Worm (Caenorhabditis elegans) whole organism, dauer: ENCODE measurements around the gene Y71G10AR.4.
"Not testable (repeated sequence)": the region's sequence is repeated elsewhere in the genome, so short reads cannot be mapped to it uniquely, and the experiment has no call there.

Source experiments
- unc-62 ChIP-seq: sonication (generic microtip); optimal IDR thresholded peaks from 2 replicates; lab custom pipeline; 2017; ENCODE audit warnings: missing biosample characterization, missing genetic modification reagents, missing genetic modification characterization

Y71G10AR.4 gene

DNA sequence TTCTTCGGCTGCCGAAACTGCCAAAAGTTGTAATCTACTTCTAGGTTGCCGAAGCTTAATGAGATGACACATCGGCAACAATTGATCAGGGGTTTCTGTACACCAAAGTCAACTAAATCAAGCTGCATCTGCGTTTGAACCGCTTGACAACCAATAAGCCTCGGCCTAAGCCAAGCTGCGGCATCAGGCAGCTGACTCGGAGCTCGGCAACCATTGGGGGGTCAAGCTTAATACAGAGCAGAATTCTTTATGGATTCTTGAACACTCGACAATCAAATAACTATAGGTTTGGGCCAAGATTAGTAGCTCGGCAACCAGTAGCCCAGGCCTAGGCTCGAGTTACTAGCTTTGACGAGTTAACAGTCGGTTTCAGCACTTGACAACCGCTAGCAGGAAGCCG is 22.1 kb downstream of the Y71G10AR.4 start:
- no peak for TF ChIP-seq unc-62 (GFP tag; lab: Kevin White, UChicago)

- TF ChIP-seq unc-62 (GFP tag; lab: Kevin White, UChicago), result no peak
Measured at ce11 chrIV:2221350-2221749, 22.5 kb downstream of the Y71G10AR.4 start.

DNA sequence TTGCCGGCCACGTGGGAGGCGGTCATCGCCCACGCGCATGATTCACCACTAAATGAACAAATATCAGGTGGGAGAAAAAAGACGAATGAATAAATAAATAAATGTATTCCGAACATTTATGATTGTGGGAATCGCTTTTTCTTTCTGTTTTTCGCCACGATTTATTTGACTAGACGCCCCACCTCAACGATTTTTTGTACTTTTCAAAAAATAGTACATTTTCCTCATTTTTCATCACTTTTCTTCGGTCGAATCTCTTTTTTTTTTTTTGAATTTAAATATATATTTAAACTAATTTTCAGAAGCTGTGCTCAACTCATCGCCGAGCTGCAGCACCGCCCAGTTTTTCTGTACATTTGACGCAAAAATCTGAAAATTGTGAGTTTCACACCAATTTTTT is 23.7 kb downstream of the Y71G10AR.4 start, which contains the start of gene fnip-2:
Gene fnip-2, plus strand, starts transcription at position 301 of the 400 bp plus-strand sequence.
- TF ChIP-seq unc-62 (GFP tag; lab: Kevin White, UChicago), result no peak

DNA sequence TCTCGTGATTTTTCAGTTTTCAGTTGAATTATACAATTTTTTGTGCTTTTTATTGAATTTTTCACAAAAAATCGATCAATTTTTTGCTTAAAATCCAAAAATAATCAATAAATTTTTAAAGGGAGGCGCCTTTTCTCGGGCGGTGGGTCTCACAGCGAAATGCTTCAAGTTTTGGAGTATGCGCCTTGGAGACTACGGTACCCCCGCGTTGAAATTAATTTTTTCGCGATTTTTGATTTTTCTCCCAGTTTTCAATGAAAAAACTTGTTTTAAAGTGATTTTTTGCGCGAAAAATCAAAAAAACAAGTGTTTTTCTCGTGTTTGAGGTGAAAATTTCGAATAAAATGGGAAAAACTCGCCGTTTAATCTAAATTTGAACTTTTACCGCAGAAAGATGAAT is 24.3 kb downstream of the Y71G10AR.4 start:
- TF ChIP-seq unc-62 (GFP tag; lab: Kevin White, UChicago), result no peak

ce11 chrIV:2223685-2224084 is 24.8 kb downstream of the Y71G10AR.4 start:
- no peak for TF ChIP-seq unc-62 (GFP tag; lab: Kevin White, UChicago)

- no peak for TF ChIP-seq unc-62 (GFP tag; lab: Kevin White, UChicago)
Measured at ce11 chrIV:2228678-2229077, 29.8 kb downstream of the Y71G10AR.4 start.

DNA sequence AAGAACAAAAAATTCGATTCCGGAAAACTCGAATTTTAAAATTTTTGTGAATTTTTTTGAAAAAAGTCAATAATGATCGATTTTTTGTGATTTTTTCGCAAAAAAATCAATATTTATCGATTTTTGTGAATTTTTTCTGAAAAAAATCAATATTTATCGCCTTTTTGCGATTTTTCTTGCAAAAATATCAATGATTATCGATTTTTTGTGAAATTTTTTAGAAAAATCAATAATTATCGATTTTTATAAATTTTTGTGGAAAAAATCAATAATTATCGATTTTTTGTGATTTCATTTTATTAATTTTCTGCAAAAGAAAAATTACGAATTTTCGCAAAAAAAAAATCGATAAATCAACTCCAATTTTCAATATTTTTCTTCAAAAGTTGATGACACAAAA is 37.1 kb downstream of the Y71G10AR.4 start:
- TF ChIP-seq unc-62 (GFP tag; lab: Kevin White, UChicago), result no peak

DNA sequence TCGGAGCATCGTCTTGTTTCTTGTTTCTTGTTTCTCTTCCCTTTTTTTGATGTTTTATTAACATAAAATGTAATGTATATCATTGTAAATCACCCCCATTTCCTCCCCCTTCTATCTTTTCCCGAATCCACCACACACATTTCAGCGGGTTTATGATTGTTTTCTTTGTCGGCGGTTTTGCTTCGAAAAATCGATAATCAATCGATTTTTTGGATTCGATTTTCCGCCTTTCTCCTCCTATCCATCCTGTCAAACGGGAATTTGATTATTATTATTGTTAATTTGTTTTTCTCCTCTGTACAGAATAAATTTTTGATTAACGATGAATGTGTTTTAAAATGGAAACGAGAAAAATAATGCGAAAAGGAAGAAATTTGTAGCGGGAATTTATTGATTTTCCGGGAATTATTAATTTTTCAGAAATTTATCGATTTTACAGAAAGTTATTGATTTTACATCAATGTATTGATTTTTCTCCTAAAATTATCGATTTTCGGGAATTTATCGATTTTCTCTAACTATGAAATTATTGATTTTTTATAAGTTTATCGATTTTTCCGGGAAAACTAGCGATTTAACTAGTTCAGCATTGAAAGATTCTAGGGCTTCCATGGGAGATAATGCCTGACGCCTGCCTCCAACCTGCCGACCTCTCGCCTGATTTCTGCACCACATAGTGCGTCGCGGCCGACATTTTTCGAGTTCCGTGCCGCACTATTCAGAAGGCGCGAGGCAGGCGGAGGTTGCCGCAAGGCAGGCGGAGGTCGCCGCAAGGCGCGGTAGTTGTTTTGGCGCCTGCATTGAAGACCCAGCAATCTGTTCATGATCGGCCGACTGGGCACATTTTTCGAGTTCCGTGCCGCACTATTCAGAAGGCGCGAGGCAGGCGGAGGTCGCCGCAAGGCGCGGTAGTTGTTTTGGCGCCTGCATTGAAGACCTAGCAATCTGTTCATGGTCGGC is 38.1 kb downstream of the Y71G10AR.4 start:
- TF ChIP-seq unc-62 (GFP tag; lab: Kevin White, UChicago), result no peak

ce11 chrIV:2242349-2243088 is 43.7 kb downstream of the Y71G10AR.4 start, which contains the start of the genes M70.3 and M70.2:
M70.3 (minus strand) TSS chrIV:2242449.
M70.2 (plus strand) TSS chrIV:2243038.
- TF ChIP-seq unc-62 (GFP tag; lab: Kevin White, UChicago), result no peak

ce11 chrIV:2245565-2245964 is 46.7 kb downstream of the Y71G10AR.4 start, which contains the start of gene M70.1:
M70.1 (plus strand) TSS chrIV:2245865.
- TF ChIP-seq unc-62 (GFP tag; lab: Kevin White, UChicago), result not testable (repeated sequence)

- TF ChIP-seq unc-62 (GFP tag; lab: Kevin White, UChicago), result no peak
Measured at ce11 chrIV:2246150-2246549, 47.3 kb downstream of the Y71G10AR.4 start.

DNA sequence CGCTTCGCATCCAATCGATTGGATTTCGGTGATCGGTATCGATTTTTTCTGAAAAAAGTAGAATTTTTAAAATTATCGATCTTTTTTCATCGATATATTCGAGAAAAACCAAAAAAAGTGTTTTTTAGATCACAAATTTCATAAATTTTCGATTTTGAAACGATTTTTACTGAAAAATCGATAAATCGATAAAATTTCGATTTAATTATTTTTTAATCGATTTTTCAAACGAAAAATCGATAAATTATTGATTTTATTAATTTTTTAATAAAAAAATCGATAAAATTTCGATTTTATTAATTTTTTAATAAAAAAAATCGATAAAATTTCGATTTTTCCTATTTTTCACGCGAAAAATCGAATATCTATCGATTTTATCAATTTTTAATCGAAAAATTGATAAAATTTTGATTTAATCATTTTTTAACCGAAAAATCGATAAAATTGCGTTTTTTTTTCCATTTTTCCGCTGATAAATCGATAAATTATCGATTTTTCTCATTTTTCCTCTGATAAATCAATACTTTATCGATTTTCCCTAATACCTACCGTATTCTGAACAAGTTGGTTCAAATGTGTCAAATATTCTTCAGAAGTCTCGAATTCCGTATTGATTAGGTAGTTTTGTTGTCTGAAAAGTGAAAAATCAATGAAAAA is 54.7 kb downstream of the Y71G10AR.4 start:
- TF ChIP-seq unc-62 (GFP tag; lab: Kevin White, UChicago), result no peak
